Worm (Caenorhabditis elegans): ENCODE data around the gene W06B4.1.
A peak's percentile ranks its signal among the peaks of the same experiment; 100 is the strongest.

The W06B4.1 gene

ce11 chrII:4434278-4434677 lies 37.1 kb upstream of the W06B4.1 start:
- TF ChIP-seq eyg-1 (tag; optimal IDR thresholded peaks at IDR 0.05) (no peak), ama-1 (optimal IDR thresholded peaks at IDR 0.05) (no peak), syd-9 (tag; optimal IDR thresholded peaks at IDR 0.05) (no peak), ceh-19 (GFP tag; optimal IDR thresholded peaks at IDR 0.05) (no peak), ceh-45 (GFP tag; IDR thresholded peaks at IDR 0.05) (no peak), hlh-30 (tag; optimal IDR thresholded peaks at IDR 0.05; ENCODE audit: insufficient read depth) (no peak), gmeb-2 (tag; optimal IDR thresholded peaks at IDR 0.05) (no peak), unc-3 (GFP tag; conservative IDR thresholded peaks at IDR 0.05) (no peak), unc-3 (tag; optimal IDR thresholded peaks at IDR 0.05) (no peak), ttx-3 (tag; optimal IDR thresholded peaks at IDR 0.05) (no peak), fkh-10 (GFP tag; optimal IDR thresholded peaks at IDR 0.05) (no peak), unc-55 (GFP tag; optimal IDR thresholded peaks at IDR 0.05) (no peak), hlh-13 (GFP tag; optimal IDR thresholded peaks at IDR 0.05) (no peak), pros-1 (tag; optimal IDR thresholded peaks at IDR 0.05) (no peak), che-1 (tag; optimal IDR thresholded peaks at IDR 0.05) (no peak), madf-2 (tag; optimal IDR thresholded peaks at IDR 0.05) (no peak), ztf-16 (tag; optimal IDR thresholded peaks at IDR 0.05) (no peak), ceh-30 (tag; optimal IDR thresholded peaks at IDR 0.05) (no peak), ceh-48 (tag; optimal IDR thresholded peaks at IDR 0.05) (no peak), pag-3 (tag; optimal IDR thresholded peaks at IDR 0.05; ENCODE audit: borderline replicate concordance) (no peak)

ce11 chrII:4435134-4435533 lies 36.3 kb upstream of the W06B4.1 start, which contains the start of gene nhr-273:
TSS of gene nhr-273 (plus strand) at chrII:4435300.
- TF ChIP-seq ceh-24 (tag; optimal IDR thresholded peaks at IDR 0.05) = no peak
- TF ChIP-seq elt-2 (tag; optimal IDR thresholded peaks at IDR 0.05) = peak; percentile 34
- TF ChIP-seq ama-1 (optimal IDR thresholded peaks at IDR 0.05) = no peak
- TF ChIP-seq F13H6.1 (tag; optimal IDR thresholded peaks at IDR 0.05) = no peak

DNA sequence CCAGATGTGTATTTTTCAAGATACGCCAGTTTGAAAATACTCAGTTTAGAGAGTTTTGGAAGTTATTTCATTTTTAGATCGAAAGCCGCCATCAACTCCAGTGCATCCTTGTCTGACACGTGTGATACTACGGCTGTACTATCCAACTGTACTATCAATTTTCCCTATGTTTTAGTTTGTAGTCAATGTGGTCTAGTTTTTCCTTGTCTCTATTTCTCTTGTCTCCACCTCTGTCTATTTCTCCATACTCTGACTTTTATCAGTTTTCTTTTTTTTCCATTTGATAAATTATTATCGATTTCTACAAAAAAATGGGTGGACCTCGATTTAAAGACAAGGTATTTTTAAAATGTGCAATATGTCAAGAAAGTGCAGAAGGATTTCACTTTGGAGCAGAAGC lies 32.8 kb upstream of the W06B4.1 start, which contains the start of gene nhr-16:
TSS of gene nhr-16 (plus strand) at position 205 of the 400 bp plus-strand sequence.
- no peak for TF ChIP-seq ceh-30 (tag; optimal IDR thresholded peaks at IDR 0.05)
- TF ChIP-seq elt-2 (tag; optimal IDR thresholded peaks at IDR 0.05) = peak; percentile 43

DNA sequence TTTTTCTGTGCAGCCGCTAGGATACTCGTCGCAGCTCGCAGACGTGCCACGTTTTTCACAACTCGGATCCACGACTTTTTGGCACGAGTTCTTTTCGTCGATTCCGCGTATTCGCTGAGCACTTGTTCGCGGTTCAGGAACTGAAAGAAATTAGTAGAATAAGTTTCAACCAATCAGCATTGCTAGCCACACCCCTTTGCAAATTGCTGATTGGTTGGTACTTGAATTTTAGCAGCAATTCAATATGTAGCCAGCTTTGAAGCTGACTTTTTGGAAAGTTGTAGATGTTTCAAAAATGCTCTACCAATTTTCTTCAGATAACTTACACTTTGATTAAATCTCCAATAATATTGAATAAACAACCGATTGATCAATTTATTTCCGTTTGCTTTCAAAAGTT lies 30.1 kb upstream of the W06B4.1 start:
- TF ChIP-seq nfya-1 (tag; optimal IDR thresholded peaks at IDR 0.05) (peak; percentile 81), syd-9 (tag; optimal IDR thresholded peaks at IDR 0.05) (no peak)

ce11 chrII:4444811-4445210 lies 26.6 kb upstream of the W06B4.1 start:
- TF ChIP-seq pha-4 (tag; optimal IDR thresholded peaks at IDR 0.05) (no peak), ceh-30 (tag; optimal IDR thresholded peaks at IDR 0.05) (no peak), unc-42 (tag; optimal IDR thresholded peaks at IDR 0.05) (no peak), ceh-2 (tag; optimal IDR thresholded peaks at IDR 0.05) (no peak), hlh-13 (GFP tag; optimal IDR thresholded peaks at IDR 0.05) (no peak), T23F11.4 (GFP tag; optimal IDR thresholded peaks at IDR 0.05) (no peak), pros-1 (tag; optimal IDR thresholded peaks at IDR 0.05) (no peak), nfya-1 (tag; optimal IDR thresholded peaks at IDR 0.05) (no peak)

ce11 chrII:4453051-4453450 lies 18.3 kb upstream of the W06B4.1 start, which contains the start of gene twk-2:
TSS of gene twk-2 (minus strand) at chrII:4453151.
- TF ChIP-seq sdc-2 (tag; optimal IDR thresholded peaks at IDR 0.05) (no peak), ttx-3 (tag; optimal IDR thresholded peaks at IDR 0.05) (no peak), ceh-30 (tag; optimal IDR thresholded peaks at IDR 0.05) (no peak), hlh-8 (tag; optimal IDR thresholded peaks at IDR 0.05) (no peak), fkh-10 (GFP tag; optimal IDR thresholded peaks at IDR 0.05) (no peak), ceh-48 (tag; optimal IDR thresholded peaks at IDR 0.05) (no peak), pat-9 (tag; optimal IDR thresholded peaks at IDR 0.05) (no peak), syd-9 (tag; optimal IDR thresholded peaks at IDR 0.05) (no peak), unc-3 (GFP tag; conservative IDR thresholded peaks at IDR 0.05) (no peak), unc-3 (tag; optimal IDR thresholded peaks at IDR 0.05) (no peak), unc-42 (tag; optimal IDR thresholded peaks at IDR 0.05) (no peak), pros-1 (tag; optimal IDR thresholded peaks at IDR 0.05) (no peak), ceh-22 (tag; optimal IDR thresholded peaks at IDR 0.05) (no peak)

All from whole organism, late embryonic.